Worm (Caenorhabditis elegans) whole organism, mixed stage, embryonic: ENCODE data around the gene ugt-11.

Experiments
- M03D4.4 ChIP-seq: sonication (generic microtip); optimal IDR thresholded peaks from 2 replicates; lab custom pipeline; 2017; ENCODE audit warnings: mild to moderate bottlenecking, missing genetic modification characterization, missing compliant biosample characterization
- bed-3 ChIP-seq: fragments of 200-800 bp; sonication (Bioruptor generic); optimal IDR thresholded peaks from 3 replicates; lab custom pipeline; 2018; ENCODE audit warnings: mild to moderate bottlenecking, missing genetic modification characterization, moderate library complexity, missing compliant biosample characterization
- blmp-1 ChIP-seq: fragments of 150-350 bp; optimal IDR thresholded peaks from 2 replicates; lab custom pipeline; 2014; ENCODE audit warnings: missing biosample characterization, missing genetic modification characterization
- ceh-39 ChIP-seq: fragments of 150-350 bp; optimal IDR thresholded peaks from 2 replicates; lab custom pipeline; 2014; ENCODE audit warnings: missing biosample characterization, missing genetic modification characterization
- ceh-43 ChIP-seq: fragments of 200-800 bp; sonication (Bioruptor generic); optimal IDR thresholded peaks from 2 replicates; lab custom pipeline; 2018; ENCODE audit warnings: mild to moderate bottlenecking, missing genetic modification characterization, moderate library complexity, missing compliant biosample characterization
- cnd-1 ChIP-seq: fragments of 200-800 bp; sonication (Bioruptor generic); optimal IDR thresholded peaks from 2 replicates; lab custom pipeline; 2018; ENCODE audit warnings: mild to moderate bottlenecking, missing genetic modification characterization, missing compliant biosample characterization
- drap-1 ChIP-seq: fragments of 200-800 bp; sonication (Bioruptor generic); optimal IDR thresholded peaks from 3 replicates; lab custom pipeline; 2018; ENCODE audit warnings: mild to moderate bottlenecking, missing genetic modification characterization, missing compliant biosample characterization
- elt-1 ChIP-seq: sonication (generic microtip); optimal IDR thresholded peaks from 2 replicates; lab custom pipeline; 2017; ENCODE audit warnings: missing genetic modification characterization, mild to moderate bottlenecking, missing compliant biosample characterization, antibody characterized with exemption, moderate library complexity, borderline replicate concordance; ENCODE audit not compliant: insufficient read depth
- elt-3 ChIP-seq: fragments of 150-350 bp; optimal IDR thresholded peaks from 2 replicates; lab custom pipeline; 2014; ENCODE audit warnings: missing biosample characterization, missing genetic modification characterization
- flh-1 ChIP-seq: fragments of 200-800 bp; sonication (Bioruptor generic); optimal IDR thresholded peaks from 2 replicates; lab custom pipeline; 2018; ENCODE audit warnings: mild to moderate bottlenecking, missing genetic modification characterization, moderate library complexity, missing compliant biosample characterization
- ham-2 ChIP-seq: fragments of 200-800 bp; sonication (Bioruptor generic); optimal IDR thresholded peaks from 2 replicates; lab custom pipeline; 2018; ENCODE audit warnings: mild to moderate bottlenecking, missing genetic modification characterization, missing compliant biosample characterization
- hlh-1 ChIP-seq: fragments of 150-350 bp; optimal IDR thresholded peaks from 2 replicates; lab custom pipeline; 2014; ENCODE audit warnings: missing biosample characterization, missing genetic modification reagents, missing genetic modification characterization
- lin-32 ChIP-seq: fragments of 200-800 bp; sonication (Bioruptor generic); optimal IDR thresholded peaks from 2 replicates; lab custom pipeline; 2018; ENCODE audit warnings: mild to moderate bottlenecking, missing genetic modification characterization, missing compliant biosample characterization
- lsy-2 ChIP-seq: fragments of 150-350 bp; optimal IDR thresholded peaks from 2 replicates; lab custom pipeline; 2014; ENCODE audit warnings: missing biosample characterization, missing genetic modification characterization
- mab-5 ChIP-seq: fragments of 150-350 bp; optimal IDR thresholded peaks from 2 replicates; lab custom pipeline; 2014; ENCODE audit warnings: missing biosample characterization, missing genetic modification characterization
- mep-1 ChIP-seq: fragments of 150-350 bp; optimal IDR thresholded peaks from 2 replicates; lab custom pipeline; 2017; ENCODE audit warnings: missing biosample characterization, missing genetic modification reagents, missing genetic modification characterization, inconsistent platforms
- mls-2 ChIP-seq: sonication (generic microtip); optimal IDR thresholded peaks from 2 replicates; lab custom pipeline; 2016; ENCODE audit warnings: mild to moderate bottlenecking, missing genetic modification characterization, moderate library complexity, missing compliant biosample characterization
- nhr-12 ChIP-seq: fragments of 150-350 bp; optimal IDR thresholded peaks from 2 replicates; lab custom pipeline; 2014; ENCODE audit warnings: missing biosample characterization, missing genetic modification characterization
- nhr-237 ChIP-seq: fragments of 150-350 bp; optimal IDR thresholded peaks from 2 replicates; lab custom pipeline; 2014; ENCODE audit warnings: missing biosample characterization, missing genetic modification characterization
- nhr-28 ChIP-seq: fragments of 150-350 bp; optimal IDR thresholded peaks from 2 replicates; lab custom pipeline; 2014; ENCODE audit warnings: missing biosample characterization, missing genetic modification characterization
- nhr-76 ChIP-seq: sonication (generic microtip); optimal IDR thresholded peaks from 2 replicates; lab custom pipeline; 2017; ENCODE audit warnings: missing biosample characterization, missing genetic modification characterization
- pha-4 ChIP-seq: fragments of 150-350 bp; optimal IDR thresholded peaks from 2 replicates; lab custom pipeline; 2018; ENCODE audit warnings: missing biosample characterization, missing genetic modification reagents, missing genetic modification characterization
- sem-2 ChIP-seq: fragments of 200-800 bp; sonication (Bioruptor generic); optimal IDR thresholded peaks from 2 replicates; lab custom pipeline; 2018; ENCODE audit warnings: mild to moderate bottlenecking, missing genetic modification characterization, missing compliant biosample characterization
- snpc-4 ChIP-seq: fragments of 150-350 bp; optimal IDR thresholded peaks from 2 replicates; lab custom pipeline; 2014; ENCODE audit warnings: missing biosample characterization, missing genetic modification characterization
- sptf-1 ChIP-seq: sonication (generic microtip); optimal IDR thresholded peaks from 2 replicates; lab custom pipeline; 2017; ENCODE audit warnings: mild to moderate bottlenecking, missing genetic modification characterization, moderate library complexity, missing compliant biosample characterization
- tbx-8 ChIP-seq: fragments of 200-800 bp; sonication (Bioruptor generic); optimal IDR thresholded peaks from 2 replicates; lab custom pipeline; 2018; ENCODE audit warnings: mild to moderate bottlenecking, missing genetic modification characterization, moderate library complexity, missing compliant biosample characterization
- unc-120 ChIP-seq: sonication (generic microtip); optimal IDR thresholded peaks from 2 replicates; lab custom pipeline; 2017; ENCODE audit warnings: missing genetic modification characterization, missing compliant biosample characterization; ENCODE audit not compliant: poor library complexity, severe bottlenecking
- unc-39 ChIP-seq: fragments of 150-350 bp; optimal IDR thresholded peaks from 2 replicates; lab custom pipeline; 2014; ENCODE audit warnings: missing biosample characterization, missing genetic modification characterization
- unc-62 ChIP-seq: fragments of 150-350 bp; optimal IDR thresholded peaks from 2 replicates; lab custom pipeline; 2014; ENCODE audit warnings: missing biosample characterization, missing genetic modification reagents, missing genetic modification characterization
- zip-8 ChIP-seq: fragments of 150-350 bp; optimal IDR thresholded peaks from 2 replicates; lab custom pipeline; 2014; ENCODE audit warnings: missing biosample characterization, missing genetic modification characterization
- ztf-11 ChIP-seq: fragments of 150-350 bp; optimal IDR thresholded peaks from 2 replicates; lab custom pipeline; 2014; ENCODE audit warnings: missing biosample characterization, missing genetic modification characterization

Gene ugt-11

DNA sequence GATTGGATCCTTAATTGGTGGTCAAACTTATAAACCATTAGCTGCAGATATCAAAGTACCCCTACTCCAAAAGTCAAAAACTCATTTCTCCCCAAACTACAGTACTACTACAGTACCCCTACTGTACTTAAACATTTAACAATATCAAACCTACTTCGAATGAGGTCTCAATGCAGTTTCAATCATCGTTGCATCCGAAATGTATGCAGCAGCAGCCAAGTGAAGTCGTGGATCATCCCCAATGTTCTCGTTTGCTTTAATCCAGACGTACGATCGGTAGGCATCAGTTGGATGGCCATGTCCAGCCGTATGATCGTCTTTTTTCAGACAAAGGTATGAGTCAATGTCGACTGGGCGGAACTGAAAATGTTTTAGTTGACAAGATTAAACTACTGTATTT is 37.3 kb downstream of the ugt-11 start:
- TF ChIP-seq unc-39 (tag; lab: Kevin White, UChicago) (no peak), sem-2 (GFP tag; lab: Kevin White, UChicago) (no peak), ceh-39 (tag; lab: Kevin White, UChicago) (no peak), pha-4 (no peak), snpc-4 (no peak), drap-1 (GFP tag; lab: Kevin White, UChicago) (no peak), cnd-1 (tag; lab: Kevin White, UChicago) (no peak), ham-2 (GFP tag; lab: Kevin White, UChicago) (no peak), mls-2 (tag; lab: Kevin White, UChicago) (no peak)

ce11 chrV:4851969-4852368 is 42.9 kb downstream of the ugt-11 start:
- no peak for TF ChIP-seq ceh-39 (tag; lab: Kevin White, UChicago)
- TF ChIP-seq nhr-76 (tag; lab: Kevin White, UChicago) = no peak
- no peak for TF ChIP-seq bed-3
- TF ChIP-seq sptf-1 (tag; lab: Kevin White, UChicago) = no peak
- TF ChIP-seq M03D4.4 (tag; lab: Kevin White, UChicago) = no peak
- no peak for TF ChIP-seq zip-8
- TF ChIP-seq nhr-237 = no peak
- TF ChIP-seq unc-120 (tag; lab: Kevin White, UChicago) = no peak

ce11 chrV:4851138-4851537 is 43.7 kb downstream of the ugt-11 start, which contains the start of gene nex-4:
TSS of gene nex-4 (plus strand) at chrV:4851438.
- TF ChIP-seq drap-1 (GFP tag; lab: Kevin White, UChicago) (no peak), flh-1 (no peak), lsy-2 (no peak), bed-3 (no peak), zip-8 (no peak), sptf-1 (tag; lab: Kevin White, UChicago) (no peak), blmp-1 (tag; lab: Kevin White, UChicago) (no peak), ztf-11 (tag; lab: Kevin White, UChicago) (no peak), nhr-237 (no peak)

DNA sequence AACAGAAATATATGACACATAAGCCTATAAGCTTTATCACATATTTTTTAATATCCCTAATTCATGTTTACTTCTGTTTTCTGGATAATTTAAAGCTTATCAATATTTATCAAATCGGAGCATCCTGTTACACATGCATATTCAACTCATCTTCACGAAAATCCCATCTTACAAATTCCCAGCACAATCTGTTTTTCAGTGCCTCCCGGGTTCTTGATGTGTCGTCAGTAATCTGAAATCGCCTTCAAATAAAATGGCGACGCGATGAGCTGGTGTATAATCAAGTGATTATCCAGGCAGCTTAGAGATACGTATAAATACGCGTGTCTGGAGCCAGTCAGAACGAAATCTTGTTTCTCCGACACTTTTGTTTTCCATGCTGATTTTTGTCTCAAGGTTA is 44.4 kb downstream of the ugt-11 start:
- TF ChIP-seq unc-62 (GFP tag; lab: Kevin White, UChicago) = no peak
- TF ChIP-seq elt-3 = no peak
- TF ChIP-seq elt-1 (tag; lab: Kevin White, UChicago) = no peak
- TF ChIP-seq zip-8 = no peak
- TF ChIP-seq M03D4.4 (tag; lab: Kevin White, UChicago) = no peak
- no peak for TF ChIP-seq mls-2 (tag; lab: Kevin White, UChicago)
- no peak for TF ChIP-seq unc-120 (tag; lab: Kevin White, UChicago)
- TF ChIP-seq cnd-1 (tag; lab: Kevin White, UChicago) = no peak
- TF ChIP-seq sem-2 (GFP tag; lab: Kevin White, UChicago) = no peak
- no peak for TF ChIP-seq lsy-2
- no peak for TF ChIP-seq mep-1 (tag; lab: Kevin White, UChicago)
- TF ChIP-seq lin-32 (GFP tag; lab: Kevin White, UChicago) = no peak
- no peak for TF ChIP-seq flh-1
- TF ChIP-seq hlh-1 (tag; lab: Kevin White, UChicago) = no peak
- TF ChIP-seq ham-2 (GFP tag; lab: Kevin White, UChicago) = no peak
- no peak for TF ChIP-seq nhr-28 (tag; lab: Kevin White, UChicago)
- TF ChIP-seq ztf-11 (tag; lab: Kevin White, UChicago) = no peak
- TF ChIP-seq nhr-12 (tag; lab: Kevin White, UChicago) = no peak

- TF ChIP-seq hlh-1 (tag; lab: Kevin White, UChicago) = no peak
- TF ChIP-seq drap-1 (GFP tag; lab: Kevin White, UChicago) = no peak
- TF ChIP-seq flh-1 = no peak
- no peak for TF ChIP-seq ham-2 (GFP tag; lab: Kevin White, UChicago)
- TF ChIP-seq blmp-1 (tag; lab: Kevin White, UChicago) = no peak
- no peak for TF ChIP-seq mab-5 (tag; lab: Kevin White, UChicago)
- no peak for TF ChIP-seq sptf-1 (tag; lab: Kevin White, UChicago)
- no peak for TF ChIP-seq tbx-8 (GFP tag; lab: Kevin White, UChicago)
- TF ChIP-seq mep-1 (tag; lab: Kevin White, UChicago) = no peak
- no peak for TF ChIP-seq ceh-43 (GFP tag; lab: Kevin White, UChicago)
Measured at ce11 chrV:4847424-4847823, 47.4 kb downstream of the ugt-11 start, which contains the start of gene abhd-5.1. TSS of gene abhd-5.1 (plus strand) at chrV:4847653.
